Worm (Caenorhabditis elegans) whole organism, mixed stage, embryonic: Measurements from ENCODE around the gene wrm-1.

ENCODE experiments used
- bed-3 ChIP-seq: fragments of 200-800 bp; sonication (Bioruptor generic); optimal IDR thresholded peaks from 3 replicates; lab custom pipeline; 2018; ENCODE audit warnings: mild to moderate bottlenecking, missing genetic modification characterization, moderate library complexity, missing compliant biosample characterization
- ceh-39 ChIP-seq: fragments of 150-350 bp; optimal IDR thresholded peaks from 2 replicates; lab custom pipeline; 2014; ENCODE audit warnings: missing biosample characterization, missing genetic modification characterization
- drap-1 ChIP-seq: fragments of 200-800 bp; sonication (Bioruptor generic); optimal IDR thresholded peaks from 3 replicates; lab custom pipeline; 2018; ENCODE audit warnings: mild to moderate bottlenecking, missing genetic modification characterization, missing compliant biosample characterization
- lsy-2 ChIP-seq: fragments of 150-350 bp; optimal IDR thresholded peaks from 2 replicates; lab custom pipeline; 2014; ENCODE audit warnings: missing biosample characterization, missing genetic modification characterization
- nhr-237 ChIP-seq: fragments of 150-350 bp; optimal IDR thresholded peaks from 2 replicates; lab custom pipeline; 2014; ENCODE audit warnings: missing biosample characterization, missing genetic modification characterization
- pha-4 ChIP-seq: fragments of 150-350 bp; optimal IDR thresholded peaks from 2 replicates; lab custom pipeline; 2018; ENCODE audit warnings: missing biosample characterization, missing genetic modification reagents, missing genetic modification characterization
- unc-39 ChIP-seq: fragments of 150-350 bp; optimal IDR thresholded peaks from 2 replicates; lab custom pipeline; 2014; ENCODE audit warnings: missing biosample characterization, missing genetic modification characterization
- unc-62 ChIP-seq: fragments of 150-350 bp; optimal IDR thresholded peaks from 2 replicates; lab custom pipeline; 2014; ENCODE audit warnings: missing biosample characterization, missing genetic modification reagents, missing genetic modification characterization

- TF ChIP-seq pha-4 (tag; lab: Kevin White, UChicago) (no peak), unc-62 (GFP tag; lab: Kevin White, UChicago) (no peak), unc-39 (tag; lab: Kevin White, UChicago) (no peak), nhr-237 (tag; lab: Kevin White, UChicago) (no peak), bed-3 (no peak), ceh-39 (tag; lab: Kevin White, UChicago) (no peak), lsy-2 (tag; lab: Kevin White, UChicago) (no peak), drap-1 (GFP tag; lab: Kevin White, UChicago) (no peak)
Observed at ce11 chrIII:5755204-5755603, 32.6 kb downstream of the wrm-1 start, which contains the start of gene ida-1.
